Fruit fly (Drosophila melanogaster) whole organism, embryonic: Measurements from ENCODE around the gene CG5043.

ENCODE experiments used
- Atf6 ChIP-seq: fragments of 200-800 bp; sonication (Bioruptor generic); IDR thresholded peaks from 2 replicates; pipeline ENCODE4 v1.3.6; 2022; ENCODE audit warnings: missing biosample characterization, missing genetic modification characterization
- B-H2 ChIP-seq: fragments of 200-800 bp; sonication (Bioruptor generic); optimal IDR thresholded peaks from 2 replicates; lab custom pipeline; 2018; ENCODE audit warnings: missing biosample characterization, mild to moderate bottlenecking, missing genetic modification characterization
- BEAF-32 ChIP-seq: fragments of 200-800 bp; sonication (Bioruptor generic); optimal IDR thresholded peaks from 3 replicates; lab custom pipeline; 2017; ENCODE audit warnings: missing biosample characterization, missing genetic modification characterization, mild to moderate bottlenecking, moderate library complexity, missing genetic modification reagents
- Bdp1 ChIP-seq: fragments of 200-800 bp; sonication (Bioruptor generic); optimal IDR thresholded peaks from 3 replicates; lab custom pipeline; 2016; ENCODE audit warnings: missing biosample characterization, missing genetic modification characterization
- BtbVII ChIP-seq: fragments of 200-800 bp; sonication (Bioruptor generic); optimal IDR thresholded peaks from 3 replicates; lab custom pipeline; 2017; ENCODE audit warnings: missing biosample characterization, mild to moderate bottlenecking, missing genetic modification characterization
- CG10147 ChIP-seq: fragments of 200-800 bp; sonication (Bioruptor generic); optimal IDR thresholded peaks from 2 replicates; lab custom pipeline; 2019; ENCODE audit warnings: missing biosample characterization, mild to moderate bottlenecking, missing genetic modification characterization, moderate library complexity
- CG10565 ChIP-seq: fragments of 200-800 bp; sonication (Bioruptor generic); optimal IDR thresholded peaks from 3 replicates; lab custom pipeline; 2016; ENCODE audit warnings: missing biosample characterization, mild to moderate bottlenecking, missing genetic modification characterization
- CG11560 ChIP-seq: fragments of 200-800 bp; sonication (Bioruptor generic); IDR thresholded peaks from 3 replicates; pipeline ENCODE4 v1.3.6; 2022; ENCODE audit warnings: missing biosample characterization, missing genetic modification characterization
- CG11696 ChIP-seq: fragments of 200-800 bp; sonication (Bioruptor generic); IDR thresholded peaks from 2 replicates; pipeline ENCODE4 v1.3.6; 2022; ENCODE audit warnings: missing biosample characterization, missing genetic modification characterization
- CG12299 ChIP-seq: fragments of 200-800 bp; sonication (Bioruptor generic); optimal IDR thresholded peaks from 2 replicates; lab custom pipeline; 2018; ENCODE audit warnings: missing biosample characterization, mild to moderate bottlenecking, missing genetic modification characterization
- CG12659 ChIP-seq: fragments of 200-800 bp; sonication (Bioruptor generic); optimal IDR thresholded peaks from 3 replicates; lab custom pipeline; 2017; ENCODE audit warnings: mild to moderate bottlenecking, missing biosample characterization, missing genetic modification reagents, missing genetic modification characterization
- CG13296 ChIP-seq: fragments of 200-800 bp; sonication (Bioruptor generic); optimal IDR thresholded peaks from 3 replicates; lab custom pipeline; 2018; ENCODE audit warnings: missing biosample characterization, mild to moderate bottlenecking, missing genetic modification characterization
- CG13624 ChIP-seq: fragments of 200-800 bp; sonication (Bioruptor generic); optimal IDR thresholded peaks from 2 replicates; lab custom pipeline; 2016; ENCODE audit warnings: missing biosample characterization, missing genetic modification characterization
- CG15696 ChIP-seq: fragments of 200-800 bp; sonication (Bioruptor generic); optimal IDR thresholded peaks from 2 replicates; lab custom pipeline; 2019; ENCODE audit warnings: missing biosample characterization, mild to moderate bottlenecking, missing genetic modification characterization, moderate library complexity
- CG17385 ChIP-seq: fragments of 200-800 bp; sonication (Bioruptor generic); optimal IDR thresholded peaks from 3 replicates; lab custom pipeline; 2018; ENCODE audit warnings: missing biosample characterization, mild to moderate bottlenecking, missing genetic modification characterization
- CG1792 ChIP-seq: fragments of 200-800 bp; sonication (Bioruptor generic); optimal IDR thresholded peaks from 2 replicates; lab custom pipeline; 2016; ENCODE audit warnings: missing biosample characterization, missing genetic modification characterization
- CG18476 ChIP-seq: fragments of 200-800 bp; sonication (Bioruptor generic); optimal IDR thresholded peaks from 2 replicates; lab custom pipeline; 2016; ENCODE audit warnings: missing biosample characterization, mild to moderate bottlenecking, missing genetic modification characterization
- CG3163 ChIP-seq: fragments of 200-800 bp; sonication (Bioruptor generic); optimal IDR thresholded peaks from 3 replicates; lab custom pipeline; 2016; ENCODE audit warnings: missing biosample characterization, missing genetic modification characterization
- CG6683 ChIP-seq: fragments of 200-800 bp; sonication (Bioruptor generic); optimal IDR thresholded peaks from 2 replicates; lab custom pipeline; 2017; ENCODE audit warnings: missing biosample characterization, mild to moderate bottlenecking, missing genetic modification characterization, missing genetic modification reagents
- CG6813 ChIP-seq: fragments of 200-800 bp; sonication (Bioruptor generic); optimal IDR thresholded peaks from 2 replicates; lab custom pipeline; 2017; ENCODE audit warnings: missing biosample characterization, missing genetic modification characterization, mild to moderate bottlenecking, moderate library complexity, missing genetic modification reagents
- CG6854 ChIP-seq: fragments of 200-800 bp; sonication (Bioruptor generic); optimal IDR thresholded peaks from 3 replicates; lab custom pipeline; 2017; ENCODE audit warnings: missing biosample characterization, mild to moderate bottlenecking, missing genetic modification characterization
- CG7786 ChIP-seq: fragments of 200-800 bp; sonication (Bioruptor generic); optimal IDR thresholded peaks from 2 replicates; lab custom pipeline; 2016; ENCODE audit warnings: missing biosample characterization, missing genetic modification characterization
- Camta ChIP-seq: fragments of 200-800 bp; sonication (Bioruptor generic); optimal IDR thresholded peaks from 2 replicates; lab custom pipeline; 2016; ENCODE audit warnings: missing biosample characterization, missing genetic modification characterization
- CoRest ChIP-seq: fragments of 200-800 bp; sonication (Bioruptor generic); optimal IDR thresholded peaks from 3 replicates; lab custom pipeline; 2018; ENCODE audit warnings: missing biosample characterization, mild to moderate bottlenecking, missing genetic modification characterization, moderate library complexity
- CrebB ChIP-seq: fragments of 200-800 bp; sonication (Bioruptor generic); optimal IDR thresholded peaks from 3 replicates; lab custom pipeline; 2018; ENCODE audit warnings: missing biosample characterization, mild to moderate bottlenecking, missing genetic modification characterization
- D19B ChIP-seq: fragments of 200-800 bp; sonication (Bioruptor generic); optimal IDR thresholded peaks from 2 replicates; lab custom pipeline; 2017; ENCODE audit warnings: missing biosample characterization, mild to moderate bottlenecking, missing genetic modification characterization
- Dad ChIP-seq: fragments of 200-800 bp; sonication (Bioruptor generic); optimal IDR thresholded peaks from 3 replicates; lab custom pipeline; 2016; ENCODE audit warnings: missing biosample characterization, missing genetic modification characterization
- Ets65A ChIP-seq: fragments of 200-800 bp; sonication (Bioruptor generic); peaks from one replicate; lab custom pipeline; 2016; ENCODE audit warnings: missing biosample characterization, missing genetic modification characterization
- Fer2 ChIP-seq: fragments of 200-800 bp; sonication (Bioruptor generic); optimal IDR thresholded peaks from 2 replicates; lab custom pipeline; 2018; ENCODE audit warnings: missing biosample characterization, mild to moderate bottlenecking, missing genetic modification characterization, moderate library complexity
- Fer3 ChIP-seq: fragments of 200-800 bp; sonication (Bioruptor generic); optimal IDR thresholded peaks from 2 replicates; lab custom pipeline; 2018; ENCODE audit warnings: missing biosample characterization, mild to moderate bottlenecking, missing genetic modification characterization, moderate library complexity
- HHEX ChIP-seq: fragments of 200-800 bp; sonication (Bioruptor generic); optimal IDR thresholded peaks from 3 replicates; lab custom pipeline; 2017; ENCODE audit warnings: missing biosample characterization, mild to moderate bottlenecking, missing genetic modification characterization, missing genetic modification reagents
- Hr51 ChIP-seq, 2 experiments: fragments of 200-800 bp; sonication (Bioruptor generic); optimal IDR thresholded peaks; 2 replicates in 1 of 2; 3 replicates in 1 of 2; lab custom pipeline; 2016 to 2018; ENCODE audit warnings: missing biosample characterization in 2 of 2, missing genetic modification characterization in 2 of 2, mild to moderate bottlenecking in 1 of 2, moderate library complexity in 1 of 2
- Med ChIP-seq: fragments of 200-800 bp; sonication (Bioruptor generic); peaks from one replicate; lab custom pipeline; 2016; ENCODE audit warnings: missing biosample characterization, missing genetic modification characterization, mild to moderate bottlenecking, inconsistent platforms, moderate library complexity
- PHDP ChIP-seq: fragments of 200-800 bp; sonication (Bioruptor generic); optimal IDR thresholded peaks from 3 replicates; lab custom pipeline; 2018; ENCODE audit warnings: missing biosample characterization, mild to moderate bottlenecking, missing genetic modification characterization, moderate library complexity
- Pdp1 ChIP-seq, 2 experiments: fragments of 200-800 bp; sonication (Bioruptor generic); optimal IDR thresholded peaks; 3 replicates each; lab custom pipeline; 2016; ENCODE audit warnings: missing biosample characterization in 2 of 2, missing genetic modification characterization in 2 of 2, mild to moderate bottlenecking in 1 of 2, moderate library complexity in 1 of 2
- Sox102F ChIP-seq: fragments of 200-800 bp; sonication (Bioruptor generic); optimal IDR thresholded peaks from 2 replicates; lab custom pipeline; 2018; ENCODE audit warnings: missing biosample characterization, mild to moderate bottlenecking, missing genetic modification characterization, moderate library complexity
- caup ChIP-seq: fragments of 200-800 bp; sonication (Bioruptor generic); optimal IDR thresholded peaks from 3 replicates; lab custom pipeline; 2017; ENCODE audit warnings: missing biosample characterization, mild to moderate bottlenecking, missing genetic modification characterization, moderate library complexity; ENCODE audit not compliant: severe bottlenecking
- exex ChIP-seq: fragments of 200-800 bp; sonication (Bioruptor generic); optimal IDR thresholded peaks from 4 replicates; lab custom pipeline; 2018; ENCODE audit warnings: missing biosample characterization, mild to moderate bottlenecking, missing genetic modification characterization, moderate library complexity
- her ChIP-seq: fragments of 200-800 bp; sonication (Bioruptor generic); optimal IDR thresholded peaks from 2 replicates; lab custom pipeline; 2016; ENCODE audit warnings: missing biosample characterization, missing genetic modification characterization
- hkb ChIP-seq, 2 experiments: fragments of 200-800 bp in 1 of 2; fragments of >200 bp in 1 of 2; sonication (Bioruptor generic) in 1 of 2; IDR thresholded peaks in 1 of 2; optimal IDR thresholded peaks in 1 of 2; 2 replicates each; pipeline versions ENCODE4 v1.3.6 to Lab custom; 2017 to 2022; ENCODE audit warnings: missing biosample characterization in 1 of 2, missing genetic modification characterization in 1 of 2
- lilli ChIP-seq: fragments of 200-800 bp; sonication (Bioruptor generic); optimal IDR thresholded peaks from 3 replicates; lab custom pipeline; 2016; ENCODE audit warnings: missing biosample characterization, missing genetic modification characterization
- mam ChIP-seq: fragments of 200-800 bp; sonication (Bioruptor generic); optimal IDR thresholded peaks from 3 replicates; lab custom pipeline; 2016; ENCODE audit warnings: missing biosample characterization, missing genetic modification characterization
- nau ChIP-seq: fragments of 200-800 bp; sonication (Bioruptor generic); optimal IDR thresholded peaks from 3 replicates; lab custom pipeline; 2017; ENCODE audit warnings: missing biosample characterization, mild to moderate bottlenecking, missing genetic modification characterization, missing genetic modification reagents
- odd ChIP-seq: fragments of 200-800 bp; sonication (Bioruptor generic); optimal IDR thresholded peaks from 2 replicates; lab custom pipeline; 2017; ENCODE audit warnings: missing biosample characterization, mild to moderate bottlenecking, missing genetic modification characterization
- rib ChIP-seq: fragments of 200-800 bp; sonication (Bioruptor generic); IDR thresholded peaks from 2 replicates; pipeline ENCODE4 v1.3.6; 2022; ENCODE audit warnings: missing biosample characterization, missing genetic modification characterization
- run ChIP-seq: fragments of 200-800 bp; sonication (Bioruptor generic); optimal IDR thresholded peaks from 3 replicates; lab custom pipeline; 2018; ENCODE audit warnings: missing biosample characterization, mild to moderate bottlenecking, missing genetic modification characterization
- seq ChIP-seq: fragments of 200-800 bp; sonication (Bioruptor generic); IDR thresholded peaks from 2 replicates; pipeline ENCODE4 v1.3.6; 2022; ENCODE audit warnings: missing biosample characterization, missing genetic modification characterization
- slbo ChIP-seq: fragments of 200-800 bp; sonication (Bioruptor generic); IDR thresholded peaks from 2 replicates; pipeline ENCODE4 v1.3.6; 2022; ENCODE audit warnings: missing biosample characterization, missing genetic modification characterization
- unpg ChIP-seq: fragments of 200-800 bp; sonication (Bioruptor generic); optimal IDR thresholded peaks from 3 replicates; lab custom pipeline; 2018; ENCODE audit warnings: missing biosample characterization, mild to moderate bottlenecking, missing genetic modification characterization, moderate library complexity

CG5043 gene

dm6 chr2L:17470630-17471029 lies 37.0 kb downstream of the CG5043 start (continued):
- peak; percentile 62 for TF ChIP-seq D19B
- TF ChIP-seq BtbVII (GFP tag; lab: Kevin White, UChicago), result peak; percentile 78
- peak; percentile 88 for TF ChIP-seq Fer3 (tag; lab: Kevin White, UChicago)
- no peak for TF ChIP-seq run (tag; lab: Kevin White, UChicago)
- TF ChIP-seq PHDP (tag; lab: Kevin White, UChicago), result peak; percentile 85
- TF ChIP-seq Atf6 (GFP tag; lab: Robert Waterston, UW), result peak; percentile 88
- peak; percentile 24 for TF ChIP-seq CG17385 (GFP tag; lab: Kevin White, UChicago)
- TF ChIP-seq Dad (GFP tag; lab: Kevin White, UChicago), result peak; percentile 2
- TF ChIP-seq CoRest (tag; lab: Kevin White, UChicago), result peak; percentile 50
- TF ChIP-seq CG12299 (tag; lab: Kevin White, UChicago), result peak; percentile 71
- peak; percentile 42 for TF ChIP-seq Camta (GFP tag; lab: Kevin White, UChicago)
- TF ChIP-seq CrebB, result peak; percentile 69
- TF ChIP-seq mam (GFP tag; lab: Kevin White, UChicago), result peak; percentile 49
- TF ChIP-seq CG18476 (GFP tag; lab: Kevin White, UChicago), result peak; percentile 19
- no peak for TF ChIP-seq Ets65A (GFP tag; lab: Kevin White, UChicago)
- TF ChIP-seq Bdp1 (GFP tag; lab: Kevin White, UChicago), result peak; percentile 35
- peak; percentile 76 for TF ChIP-seq HHEX (GFP tag; lab: Kevin White, UChicago)
- TF ChIP-seq CG6813 (GFP tag; lab: Kevin White, UChicago), result peak; percentile 85
- TF ChIP-seq rib (GFP tag; lab: Robert Waterston, UW), result peak; percentile 87
- peak; percentile 8 for TF ChIP-seq lilli (GFP tag; lab: Kevin White, UChicago)
- peak; percentile 49 for TF ChIP-seq her (GFP tag; lab: Kevin White, UChicago)
- TF ChIP-seq Sox102F (GFP tag; lab: Kevin White, UChicago), result no peak
- peak; percentile 89 for TF ChIP-seq B-H2 (GFP tag; lab: Kevin White, UChicago)
- TF ChIP-seq CG11560 (tag; lab: Robert Waterston, UW), result no peak; the same call in 2 of the 3 replicates
- TF ChIP-seq caup, result peak; percentile 94
- TF ChIP-seq seq (GFP tag; lab: Robert Waterston, UW), result peak; percentile 35; the same call in 1 of the 2 replicates
- peak; percentile 80 for TF ChIP-seq CG6854 (GFP tag; lab: Kevin White, UChicago)
- peak; percentile 26 for TF ChIP-seq nau (GFP tag; lab: Kevin White, UChicago)
- TF ChIP-seq CG15696 (tag; lab: Kevin White, UChicago), result peak; percentile 24
- peak; percentile 93 for TF ChIP-seq Med (GFP tag; lab: Kevin White, UChicago)
- no peak for TF ChIP-seq slbo (GFP tag; lab: Robert Waterston, UW)
- peak; percentile 74 for TF ChIP-seq Fer2 (tag; lab: Kevin White, UChicago)
- peak in 1 of 2 experiments; percentile 1 for TF ChIP-seq Pdp1 (GFP tag; optimal IDR thresholded peaks at IDR 0.05; lab: Kevin White, UChicago)
- peak; percentile 54 for TF ChIP-seq unpg (GFP tag; lab: Kevin White, UChicago)
- TF ChIP-seq CG12659 (GFP tag; lab: Kevin White, UChicago), result peak; percentile 57
- peak; percentile 59 for TF ChIP-seq CG10147 (GFP tag; lab: Kevin White, UChicago)
- TF ChIP-seq CG11696, result peak; percentile 56; the same call in 1 of the 2 replicates
- peak; percentile 14 for TF ChIP-seq CG3163 (GFP tag; lab: Kevin White, UChicago)
- TF ChIP-seq CG1792 (GFP tag; lab: Kevin White, UChicago), result peak; percentile 22
- TF ChIP-seq hkb (optimal IDR thresholded peaks at IDR 0.05; lab: Kevin White, UChicago), result no peak
- peak; percentile 65 for TF ChIP-seq hkb (GFP tag; IDR thresholded peaks at IDR 0.05; lab: Robert Waterston, UW)
- TF ChIP-seq BEAF-32 (GFP tag; lab: Kevin White, UChicago), result no peak
- TF ChIP-seq CG6683, result peak; percentile 73
- peak in 1 of 2 experiments; percentile 9 for TF ChIP-seq Hr51 (GFP tag; optimal IDR thresholded peaks at IDR 0.05; lab: Kevin White, UChicago)
- no peak for TF ChIP-seq CG10565 (GFP tag; lab: Kevin White, UChicago)
- peak; percentile 65 for TF ChIP-seq CG13624 (GFP tag; lab: Kevin White, UChicago)
- TF ChIP-seq CG7786 (GFP tag; lab: Kevin White, UChicago), result no peak
- TF ChIP-seq exex (tag; lab: Kevin White, UChicago), result peak; percentile 33
- no peak for TF ChIP-seq odd (GFP tag; lab: Kevin White, UChicago)
- TF ChIP-seq CG13296 (GFP tag; lab: Kevin White, UChicago), result peak; percentile 41
